Fruit fly (Drosophila melanogaster): ENCODE data around the gene CG11313.
A peak's percentile ranks its signal among the peaks of the same experiment; 100 is the strongest.

CG11313 gene

DNA sequence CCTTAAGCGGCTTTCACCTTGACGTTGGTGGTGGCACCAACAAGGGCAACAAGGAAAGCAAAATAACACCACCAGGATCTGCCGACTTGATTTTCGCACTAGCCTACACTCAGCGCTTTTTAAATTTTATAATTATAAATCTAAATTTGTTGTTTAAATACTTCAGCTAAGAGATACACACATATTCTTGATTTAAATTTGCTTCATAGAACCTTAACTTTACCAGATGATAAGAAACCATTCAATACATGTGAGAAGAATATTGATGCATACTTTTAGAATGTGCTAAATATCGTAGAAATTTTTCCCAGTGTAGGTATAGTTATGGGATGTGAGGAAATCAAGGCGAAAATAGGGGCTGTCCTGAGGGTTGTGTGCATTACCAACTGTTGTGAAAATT lies 2.1 kb upstream of the CG11313 start (continued):
- TF ChIP-seq CG10267 (tag; optimal IDR thresholded peaks at IDR 0.05), result peak; percentile 56
- TF ChIP-seq CoRest (tag; optimal IDR thresholded peaks at IDR 0.05), result peak; percentile 10
- TF ChIP-seq CG6689 (GFP tag; IDR thresholded peaks at IDR 0.05), result peak; percentile 24; the same call in 1 of the 2 replicates
- TF ChIP-seq CG4854 (GFP tag; optimal IDR thresholded peaks at IDR 0.05), result no peak
- peak in 1 of 2 experiments; percentile 59 for TF ChIP-seq bsh (GFP tag; optimal IDR thresholded peaks at IDR 0.05)
- TF ChIP-seq CG1792 (GFP tag; optimal IDR thresholded peaks at IDR 0.05), result no peak
- TF ChIP-seq CG8388 (GFP tag; optimal IDR thresholded peaks at IDR 0.05), result peak; percentile 44
- TF ChIP-seq CG12942 (GFP tag; optimal IDR thresholded peaks at IDR 0.05), result no peak
- no peak for TF ChIP-seq CTCF (GFP tag; optimal IDR thresholded peaks at IDR 0.05)
- TF ChIP-seq CG16863 (GFP tag; optimal IDR thresholded peaks at IDR 0.05), result no peak
- TF ChIP-seq maf-S (GFP tag; optimal IDR thresholded peaks at IDR 0.05), result no peak
- TF ChIP-seq CG14710 (tag; optimal IDR thresholded peaks at IDR 0.05), result peak; percentile 56
- TF ChIP-seq Hsf (GFP tag; optimal IDR thresholded peaks at IDR 0.05), result no peak
- no peak for TF ChIP-seq fd102C (GFP tag; optimal IDR thresholded peaks at IDR 0.05)
- no peak for TF ChIP-seq CG10565 (GFP tag; optimal IDR thresholded peaks at IDR 0.05)
- no peak for TF ChIP-seq lilli (GFP tag; optimal IDR thresholded peaks at IDR 0.05)
- no peak for TF ChIP-seq Doc3 (GFP tag; IDR thresholded peaks at IDR 0.05; ENCODE audit: partially characterized antibody)
- TF ChIP-seq CG11093 (GFP tag; IDR thresholded peaks at IDR 0.05), result no peak
- peak; percentile 24; the same call in 1 of the 2 replicates for TF ChIP-seq ara (GFP tag; IDR thresholded peaks at IDR 0.05)
- TF ChIP-seq wor (GFP tag; IDR thresholded peaks at IDR 0.05), result no peak
- TF ChIP-seq Ssrp (tag; optimal IDR thresholded peaks at IDR 0.05), result peak; percentile 5
- TF ChIP-seq Gug (GFP tag; IDR thresholded peaks at IDR 0.05), result no peak
- no peak for TF ChIP-seq CG18599 (GFP tag; optimal IDR thresholded peaks at IDR 0.05)
- TF ChIP-seq Max (GFP tag; optimal IDR thresholded peaks at IDR 0.05), result no peak
- TF ChIP-seq Sox102F (GFP tag; optimal IDR thresholded peaks at IDR 0.05), result peak; percentile 9
- no peak for TF ChIP-seq CG7987 (GFP tag; optimal IDR thresholded peaks at IDR 0.05)
- peak; percentile 90 for TF ChIP-seq pros (GFP tag; optimal IDR thresholded peaks at IDR 0.05)
- peak; percentile 64 for TF ChIP-seq gcm (GFP tag; optimal IDR thresholded peaks at IDR 0.05)
- no peak for TF ChIP-seq eyg (GFP tag; optimal IDR thresholded peaks at IDR 0.05)
- TF ChIP-seq nerfin-2 (GFP tag; IDR thresholded peaks at IDR 0.05; ENCODE audit: partially characterized antibody), result no peak
- TF ChIP-seq CG7963 (GFP tag; IDR thresholded peaks at IDR 0.05; ENCODE audit: partially characterized antibody), result no peak
- TF ChIP-seq dan (GFP tag; IDR thresholded peaks at IDR 0.05), result no peak
- TF ChIP-seq CG32767 (GFP tag; IDR thresholded peaks at IDR 0.05), result no peak
- TF ChIP-seq CG11504 (tag; optimal IDR thresholded peaks at IDR 0.05), result peak; percentile 56
- TF ChIP-seq dmrt99B (tag; optimal IDR thresholded peaks at IDR 0.05), result peak; percentile 26
- TF ChIP-seq Ets97D (GFP tag; optimal IDR thresholded peaks at IDR 0.05), result no peak
- TF ChIP-seq CG7556 (GFP tag; optimal IDR thresholded peaks at IDR 0.05), result peak; percentile 39
- no peak for TF ChIP-seq CrebB (tag; optimal IDR thresholded peaks at IDR 0.05)
- no peak for TF ChIP-seq CG10431 (GFP tag; optimal IDR thresholded peaks at IDR 0.05)
- TF ChIP-seq row (GFP tag; IDR thresholded peaks at IDR 0.05), result peak; percentile 33; the same call in 2 of the 3 replicates
- TF ChIP-seq Nf-YB (GFP tag; optimal IDR thresholded peaks at IDR 0.05), result peak; percentile 4
- no peak for TF ChIP-seq CkIIα-i1 (GFP tag; IDR thresholded peaks at IDR 0.05)
- peak; percentile 18 for TF ChIP-seq lab (GFP tag; optimal IDR thresholded peaks at IDR 0.05)
- no peak for TF ChIP-seq Asciz (GFP tag; optimal IDR thresholded peaks at IDR 0.05)
- TF ChIP-seq fd96Cb (tag; optimal IDR thresholded peaks at IDR 0.05), result peak; percentile 50
- no peak for TF ChIP-seq Bdp1 (GFP tag; optimal IDR thresholded peaks at IDR 0.05)
- TF ChIP-seq hbn (GFP tag; IDR thresholded peaks at IDR 0.05; ENCODE audit: partially characterized antibody), result no peak
- TF ChIP-seq Scr (GFP tag; IDR thresholded peaks at IDR 0.05; ENCODE audit: partially characterized antibody), result no peak
- TF ChIP-seq CG6765 (GFP tag; optimal IDR thresholded peaks at IDR 0.05), result no peak
- TF ChIP-seq CG12391 (tag; optimal IDR thresholded peaks at IDR 0.05), result peak; percentile 61

All from whole organism, embryonic.